Fruit fly (Drosophila melanogaster): ENCODE measurements around the gene CG3434.

- TF ChIP-seq Snoo (tag; optimal IDR thresholded peaks at IDR 0.05) (no peak), EcR (GFP tag; optimal IDR thresholded peaks at IDR 0.05) (no peak), CG8301 (tag; optimal IDR thresholded peaks at IDR 0.05) (no peak), Pif1B (GFP tag; optimal IDR thresholded peaks at IDR 0.05) (no peak), CG17806 (tag; optimal IDR thresholded peaks at IDR 0.05) (no peak), CG15710 (tag; optimal IDR thresholded peaks at IDR 0.05) (no peak), CG14655 (GFP tag; optimal IDR thresholded peaks at IDR 0.05) (no peak)
These were observed 28.6 kb downstream of the CG3434 start for dm6 chr3L:9431848-9432623.

Data from whole organism, pupa.